Worm (Caenorhabditis elegans) whole organism, L4/young adult: ENCODE measurements around the gene lido-7.

Experiments
- dao-5 ChIP-seq: sonication (generic microtip); optimal IDR thresholded peaks from 2 replicates; lab custom pipeline; 2016; ENCODE audit warnings: missing genotype, missing genetic modification characterization, moderate library complexity, missing compliant biosample characterization
- him-1 ChIP-seq: sonication (generic microtip); optimal IDR thresholded peaks from 2 replicates; lab custom pipeline; 2016; ENCODE audit warnings: missing genotype, missing genetic modification reagents, missing genetic modification characterization, missing compliant biosample characterization

DNA sequence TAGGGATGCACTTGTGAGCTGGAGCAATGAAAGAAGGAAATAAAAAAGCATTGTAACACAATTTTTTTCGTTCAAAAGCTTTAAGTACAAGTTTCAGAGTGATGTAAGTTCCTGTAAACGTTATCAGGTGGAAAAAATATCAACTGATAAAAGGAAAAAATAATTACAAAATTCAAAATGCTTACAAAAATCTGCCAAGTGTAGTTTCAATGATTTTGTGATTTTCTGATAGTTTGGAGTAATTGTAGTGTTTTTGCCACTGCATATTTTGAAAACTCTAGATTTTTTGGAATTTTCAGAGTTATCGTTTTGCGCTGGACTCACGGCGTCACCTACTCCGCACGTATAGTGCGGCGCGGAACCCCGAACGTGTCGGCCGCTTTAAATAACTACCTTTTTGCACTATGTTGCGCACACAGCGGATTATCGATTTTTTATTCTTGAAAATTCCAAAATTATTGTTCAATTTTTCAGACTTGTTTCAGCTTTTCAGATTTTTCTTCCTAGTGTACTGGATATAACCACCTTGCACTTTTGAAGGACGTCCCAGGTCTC is 35.4 kb downstream of the lido-7 start, which contains the start of gene clec-2:
- TF ChIP-seq him-1 (tag; lab: Kevin White, UChicago) (no peak), dao-5 (no peak)
